Fruit fly (Drosophila melanogaster) whole organism, embryonic: ENCODE data around the gene Mgat4a.

Experiments used
- Abd-B ChIP-seq: fragments of 200-800 bp; sonication (Bioruptor generic); optimal IDR thresholded peaks from 2 replicates; lab custom pipeline; 2018; ENCODE audit warnings: missing biosample characterization, mild to moderate bottlenecking, missing genetic modification characterization, moderate library complexity
- Adf1 ChIP-seq: fragments of 200-800 bp; sonication (Bioruptor generic); IDR thresholded peaks from 2 replicates; pipeline ENCODE4 v1.3.6; 2022; ENCODE audit warnings: missing biosample characterization, missing genetic modification characterization
- Asciz ChIP-seq: fragments of 200-800 bp; sonication (Bioruptor generic); optimal IDR thresholded peaks from 2 replicates; lab custom pipeline; 2017; ENCODE audit warnings: missing biosample characterization, mild to moderate bottlenecking, missing genetic modification characterization, missing genetic modification reagents
- Bgb ChIP-seq: fragments of 200-800 bp; sonication (Bioruptor generic); IDR thresholded peaks from 2 replicates; pipeline ENCODE4 v1.3.6; 2022; ENCODE audit warnings: missing biosample characterization, missing genetic modification characterization; ENCODE audit not compliant: partially characterized antibody
- C15 ChIP-seq: fragments of 200-800 bp; sonication (Bioruptor generic); IDR thresholded peaks from 3 replicates; pipeline ENCODE4 v1.3.6; 2022; ENCODE audit warnings: missing biosample characterization, missing genetic modification characterization
- CG10274 ChIP-seq: fragments of 200-800 bp; sonication (Bioruptor generic); optimal IDR thresholded peaks from 3 replicates; lab custom pipeline; 2017; ENCODE audit warnings: missing biosample characterization, mild to moderate bottlenecking, missing genetic modification characterization
- CG1603 ChIP-seq: fragments of 200-800 bp; sonication (Bioruptor generic); optimal IDR thresholded peaks from 2 replicates; lab custom pipeline; 2019; ENCODE audit warnings: missing biosample characterization, mild to moderate bottlenecking, missing genetic modification characterization, moderate library complexity
- CG17186 ChIP-seq: fragments of 200-800 bp; sonication (Bioruptor generic); optimal IDR thresholded peaks from 3 replicates; lab custom pipeline; 2017; ENCODE audit warnings: missing biosample characterization, missing genetic modification reagents, missing genetic modification characterization
- CG17361 ChIP-seq: fragments of 200-800 bp; sonication (Bioruptor generic); IDR thresholded peaks from 3 replicates; pipeline ENCODE4 v1.3.6; 2022; ENCODE audit warnings: missing biosample characterization, missing genetic modification characterization
- CG17912 ChIP-seq: fragments of 200-800 bp; sonication (Bioruptor generic); optimal IDR thresholded peaks from 2 replicates; lab custom pipeline; 2018; ENCODE audit warnings: missing biosample characterization, mild to moderate bottlenecking, missing genetic modification characterization
- CG18476 ChIP-seq: fragments of 200-800 bp; sonication (Bioruptor generic); optimal IDR thresholded peaks from 2 replicates; lab custom pipeline; 2016; ENCODE audit warnings: missing biosample characterization, mild to moderate bottlenecking, missing genetic modification characterization
- CG2889 ChIP-seq: fragments of 200-800 bp; sonication (Bioruptor generic); IDR thresholded peaks from 3 replicates; pipeline ENCODE4 v1.3.6; 2022; ENCODE audit warnings: missing biosample characterization, missing genetic modification characterization
- CG3065 ChIP-seq: fragments of 200-800 bp; sonication (Bioruptor generic); optimal IDR thresholded peaks from 2 replicates; lab custom pipeline; 2016; ENCODE audit warnings: missing biosample characterization, missing genetic modification characterization
- CG31388 ChIP-seq: fragments of 200-800 bp; sonication (Bioruptor generic); optimal IDR thresholded peaks from 2 replicates; lab custom pipeline; 2016; ENCODE audit warnings: missing biosample characterization, missing genetic modification characterization
- CG32767 ChIP-seq: fragments of 200-800 bp; sonication (Bioruptor generic); IDR thresholded peaks from 2 replicates; pipeline ENCODE4 v1.3.6; 2022; ENCODE audit warnings: missing biosample characterization, missing genetic modification characterization
- CG3281 ChIP-seq: fragments of 200-800 bp; sonication (Bioruptor generic); optimal IDR thresholded peaks from 3 replicates; lab custom pipeline; 2017; ENCODE audit warnings: missing biosample characterization, mild to moderate bottlenecking, missing genetic modification characterization
- CG33557 ChIP-seq: fragments of 200-800 bp; sonication (Bioruptor generic); optimal IDR thresholded peaks from 2 replicates; lab custom pipeline; 2019; ENCODE audit warnings: missing biosample characterization, mild to moderate bottlenecking, missing genetic modification characterization, moderate library complexity
- CG5180 ChIP-seq: fragments of 200-800 bp; sonication (Bioruptor generic); optimal IDR thresholded peaks from 3 replicates; lab custom pipeline; 2017; ENCODE audit warnings: missing biosample characterization, missing genetic modification characterization, mild to moderate bottlenecking, moderate library complexity, missing genetic modification reagents
- CG7745 ChIP-seq: fragments of 200-800 bp; sonication (Bioruptor generic); optimal IDR thresholded peaks from 2 replicates; lab custom pipeline; 2018; ENCODE audit warnings: missing biosample characterization, mild to moderate bottlenecking, missing genetic modification characterization, moderate library complexity
- CG8281 ChIP-seq: fragments of 200-800 bp; sonication (Bioruptor generic); optimal IDR thresholded peaks from 2 replicates; lab custom pipeline; 2018; ENCODE audit warnings: missing biosample characterization, mild to moderate bottlenecking, missing genetic modification characterization, moderate library complexity
- D19A ChIP-seq: fragments of 200-800 bp; optimal IDR thresholded peaks from 3 replicates; lab custom pipeline; 2019; ENCODE audit warnings: missing biosample characterization, mild to moderate bottlenecking, missing genetic modification characterization, moderate library complexity
- Deaf1 ChIP-seq: fragments of 200-800 bp; optimal IDR thresholded peaks from 3 replicates; lab custom pipeline; 2019; ENCODE audit warnings: missing biosample characterization, mild to moderate bottlenecking, missing genetic modification characterization, moderate library complexity
- ERR ChIP-seq: fragments of 200-800 bp; sonication (Bioruptor generic); optimal IDR thresholded peaks from 2 replicates; lab custom pipeline; 2016; ENCODE audit warnings: missing biosample characterization, missing genetic modification characterization
- Nf-YC ChIP-seq: fragments of 200-800 bp; optimal IDR thresholded peaks from 3 replicates; lab custom pipeline; 2019; ENCODE audit warnings: missing biosample characterization, mild to moderate bottlenecking, missing genetic modification characterization, moderate library complexity
- NfI ChIP-seq: fragments of 200-800 bp; sonication (Bioruptor generic); optimal IDR thresholded peaks from 3 replicates; lab custom pipeline; 2018; ENCODE audit warnings: missing biosample characterization, mild to moderate bottlenecking, missing genetic modification characterization, moderate library complexity
- Scr ChIP-seq: fragments of 200-800 bp; sonication (Bioruptor generic); IDR thresholded peaks from 2 replicates; pipeline ENCODE4 v1.3.6; 2022; ENCODE audit warnings: missing biosample characterization, missing genetic modification characterization; ENCODE audit not compliant: partially characterized antibody
- Six4 ChIP-seq: fragments of 200-800 bp; sonication (Bioruptor generic); optimal IDR thresholded peaks from 2 replicates; lab custom pipeline; 2016; ENCODE audit warnings: missing biosample characterization, missing genetic modification characterization
- Sry-β ChIP-seq: fragments of 200-800 bp; sonication (Bioruptor generic); optimal IDR thresholded peaks from 2 replicates; lab custom pipeline; 2018; ENCODE audit warnings: missing biosample characterization, mild to moderate bottlenecking, missing genetic modification characterization, moderate library complexity
- cg ChIP-seq: fragments of 200-800 bp; sonication (Bioruptor generic); optimal IDR thresholded peaks from 3 replicates; lab custom pipeline; 2019; ENCODE audit warnings: missing biosample characterization, mild to moderate bottlenecking, missing genetic modification characterization, moderate library complexity
- cwo ChIP-seq: fragments of 200-800 bp; sonication (Bioruptor generic); optimal IDR thresholded peaks from 3 replicates; lab custom pipeline; 2017; ENCODE audit warnings: missing biosample characterization, missing genetic modification characterization, mild to moderate bottlenecking, moderate library complexity, missing genetic modification reagents
- exex ChIP-seq: fragments of 200-800 bp; sonication (Bioruptor generic); optimal IDR thresholded peaks from 4 replicates; lab custom pipeline; 2018; ENCODE audit warnings: missing biosample characterization, mild to moderate bottlenecking, missing genetic modification characterization, moderate library complexity
- ftz-f1 ChIP-seq: fragments of 200-800 bp; sonication (Bioruptor generic); optimal IDR thresholded peaks from 2 replicates; lab custom pipeline; 2016; ENCODE audit warnings: missing biosample characterization, missing genetic modification characterization
- gem ChIP-seq: fragments of 200-800 bp; sonication (Bioruptor generic); optimal IDR thresholded peaks from 2 replicates; lab custom pipeline; 2019; ENCODE audit warnings: missing biosample characterization, mild to moderate bottlenecking, missing genetic modification characterization, moderate library complexity
- grau ChIP-seq: fragments of 200-800 bp; optimal IDR thresholded peaks from 3 replicates; lab custom pipeline; 2019; ENCODE audit warnings: missing biosample characterization, mild to moderate bottlenecking, missing genetic modification characterization, moderate library complexity
- grn ChIP-seq: fragments of 200-800 bp; sonication (Bioruptor generic); optimal IDR thresholded peaks from 3 replicates; lab custom pipeline; 2017; ENCODE audit warnings: missing biosample characterization, missing genetic modification characterization
- gro ChIP-seq: fragments of 200-800 bp; sonication (Bioruptor generic); optimal IDR thresholded peaks from 2 replicates; lab custom pipeline; 2016; ENCODE audit warnings: missing biosample characterization, missing genetic modification characterization
- hbn ChIP-seq: fragments of 200-800 bp; sonication (Bioruptor generic); IDR thresholded peaks from 2 replicates; pipeline ENCODE4 v1.3.6; 2022; ENCODE audit warnings: missing biosample characterization, missing genetic modification characterization; ENCODE audit not compliant: partially characterized antibody
- jumu ChIP-seq: fragments of 200-800 bp; sonication (Bioruptor generic); optimal IDR thresholded peaks from 3 replicates; lab custom pipeline; 2016; ENCODE audit warnings: missing biosample characterization, missing genetic modification characterization
- kah ChIP-seq: fragments of 200-800 bp; sonication (Bioruptor generic); optimal IDR thresholded peaks from 2 replicates; lab custom pipeline; 2018; ENCODE audit warnings: missing biosample characterization, mild to moderate bottlenecking, missing genetic modification characterization
- lov ChIP-seq, 2 experiments: fragments of 200-800 bp in 1 of 2; fragments of >200 bp in 1 of 2; sonication (Bioruptor generic) in 1 of 2; IDR thresholded peaks in 1 of 2; optimal IDR thresholded peaks in 1 of 2; 2 replicates in 1 of 2; 3 replicates in 1 of 2; pipeline versions ENCODE4 v1.3.6 to Lab custom; 2017 to 2022; ENCODE audit warnings: missing biosample characterization in 1 of 2, missing genetic modification characterization in 1 of 2
- phol ChIP-seq: fragments of 200-800 bp; sonication (Bioruptor generic); optimal IDR thresholded peaks from 3 replicates; lab custom pipeline; 2018; ENCODE audit warnings: missing biosample characterization, mild to moderate bottlenecking, missing genetic modification characterization, moderate library complexity
- pnt ChIP-seq: fragments of 200-800 bp; sonication (Bioruptor generic); optimal IDR thresholded peaks from 3 replicates; lab custom pipeline; 2016; ENCODE audit warnings: missing biosample characterization, missing genetic modification characterization
- run ChIP-seq: fragments of 200-800 bp; sonication (Bioruptor generic); optimal IDR thresholded peaks from 3 replicates; lab custom pipeline; 2018; ENCODE audit warnings: missing biosample characterization, mild to moderate bottlenecking, missing genetic modification characterization
- schlank ChIP-seq: fragments of 200-800 bp; sonication (Bioruptor generic); optimal IDR thresholded peaks from 2 replicates; lab custom pipeline; 2018; ENCODE audit warnings: missing biosample characterization, mild to moderate bottlenecking, missing genetic modification characterization
- so ChIP-seq: fragments of 200-800 bp; sonication (Bioruptor generic); IDR thresholded peaks from 3 replicates; pipeline ENCODE4 v1.3.6; 2022; ENCODE audit warnings: missing biosample characterization, missing genetic modification characterization
- tna ChIP-seq: fragments of 200-800 bp; sonication (Bioruptor generic); IDR thresholded peaks from 2 replicates; pipeline ENCODE4 v1.3.6; 2022; ENCODE audit warnings: missing biosample characterization, missing genetic modification characterization; ENCODE audit not compliant: partially characterized antibody
- tx ChIP-seq: fragments of 200-800 bp; sonication (Bioruptor generic); optimal IDR thresholded peaks from 2 replicates; lab custom pipeline; 2016; ENCODE audit warnings: missing biosample characterization, missing genetic modification characterization

The Mgat4a gene

DNA sequence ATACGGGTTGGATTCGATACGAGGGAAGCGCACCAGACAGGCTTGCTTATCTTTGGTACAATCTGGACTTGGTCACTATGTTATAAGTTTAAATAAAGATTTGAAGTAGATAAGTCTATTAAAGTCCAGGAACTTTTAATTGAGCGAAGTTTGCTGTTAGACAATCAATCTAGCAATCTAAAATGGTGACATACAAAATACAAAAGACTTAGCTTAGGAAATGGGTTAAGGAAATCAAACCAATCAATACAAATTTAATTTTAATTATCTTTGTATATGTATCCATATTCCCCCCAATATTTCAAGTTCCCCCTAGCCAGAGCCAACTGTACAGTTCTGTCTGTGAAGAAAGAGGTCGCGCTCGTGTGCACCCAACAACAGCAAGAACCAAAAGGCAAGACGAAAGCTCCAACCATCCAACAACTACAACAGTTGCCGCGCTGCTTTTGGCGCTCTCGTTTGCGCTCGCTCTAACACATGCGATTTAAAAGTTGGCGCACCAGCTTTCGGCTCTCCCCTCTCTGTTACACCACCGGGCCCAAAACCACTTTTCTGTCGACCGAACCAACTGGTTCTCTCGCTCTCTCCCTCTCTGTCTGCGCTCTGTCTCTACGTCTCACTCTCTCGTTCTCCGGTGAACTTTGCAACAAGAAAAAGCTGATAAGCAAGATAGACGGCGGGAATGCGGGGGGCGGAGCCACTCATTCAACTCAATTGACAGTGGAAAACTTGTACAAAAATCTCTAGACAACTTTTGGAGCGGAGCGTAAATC is 5.7 kb upstream of the Mgat4a start (continued):
- TF ChIP-seq Nf-YC (tag; lab: Kevin White, UChicago) (peak; percentile 82), CG33557 (GFP tag; lab: Kevin White, UChicago) (peak; percentile 60), ERR (no peak), grau (tag; lab: Kevin White, UChicago) (peak; percentile 99), CG32767 (GFP tag; lab: Robert Waterston, UW) (peak; percentile 71; the same call in 1 of the 2 replicates), CG31388 (peak; percentile 77), CG8281 (tag; lab: Kevin White, UChicago) (peak; percentile 76), kah (GFP tag; lab: Kevin White, UChicago) (peak; percentile 51), tx (peak; percentile 69), CG7745 (no peak), CG17361 (GFP tag; lab: Robert Waterston, UW) (peak; percentile 97), run (peak; percentile 85), grn (GFP tag; lab: Kevin White, UChicago) (peak; percentile 87), gem (tag; lab: Kevin White, UChicago) (peak; percentile 94), Six4 (GFP tag; lab: Kevin White, UChicago) (peak; percentile 59), Sry-β (GFP tag; lab: Kevin White, UChicago) (no peak), Deaf1 (tag; lab: Kevin White, UChicago) (peak; percentile 62), exex (peak; percentile 56), pnt (GFP tag; lab: Kevin White, UChicago) (peak; percentile 68), Abd-B (peak; percentile 89), CG5180 (GFP tag; lab: Kevin White, UChicago) (peak; percentile 80), CG3281 (peak; percentile 95), tna (GFP tag; lab: Robert Waterston, UW) (no peak), CG17912 (GFP tag; lab: Kevin White, UChicago) (no peak), so (peak; percentile 72; the same call in 1 of the 3 replicates), schlank (tag; lab: Kevin White, UChicago) (peak; percentile 52), C15 (GFP tag; lab: Robert Waterston, UW) (no peak), CG3065 (GFP tag; lab: Kevin White, UChicago) (no peak), CG17186 (GFP tag; lab: Kevin White, UChicago) (no peak), lov (optimal IDR thresholded peaks at IDR 0.05; lab: Kevin White, UChicago) (no peak), lov (GFP tag; IDR thresholded peaks at IDR 0.05; lab: Robert Waterston, UW) (no peak), NfI (GFP tag; lab: Kevin White, UChicago) (peak; percentile 80), D19A (tag; lab: Kevin White, UChicago) (peak; percentile 83), cg (GFP tag; lab: Kevin White, UChicago) (peak; percentile 63), CG1603 (peak; percentile 43), cwo (GFP tag; lab: Kevin White, UChicago) (peak; percentile 90), CG2889 (GFP tag; lab: Robert Waterston, UW) (peak; percentile 72; the same call in 1 of the 3 replicates), hbn (GFP tag; lab: Robert Waterston, UW) (peak; percentile 67; the same call in 1 of the 2 replicates), Bgb (GFP tag; lab: Robert Waterston, UW) (0 out of 2 replicates have a peak, but pooled peaks have one; percentile 55), gro (peak; percentile 53), Asciz (GFP tag; lab: Kevin White, UChicago) (peak; percentile 85), jumu (peak; percentile 76), Scr (GFP tag; lab: Robert Waterston, UW) (no peak; the same call in 1 of the 2 replicates), ftz-f1 (no peak), phol (peak; percentile 91), Adf1 (GFP tag; lab: Robert Waterston, UW) (peak; percentile 87), CG10274 (peak; percentile 75), CG18476 (peak; percentile 82)
